Fruit fly (Drosophila melanogaster): ENCODE measurements around the gene wam.
A peak's percentile ranks its signal among the peaks of the same experiment; 100 is the strongest.

The wam gene

dm6 chr3R:23295360-23295772, 7.5 kb upstream of the wam start (continued):
- peak; percentile 15 for TF ChIP-seq Hr83 (GFP tag; optimal IDR thresholded peaks at IDR 0.05; ENCODE audit: poor library complexity, severe bottlenecking)

- TF ChIP-seq jim (GFP tag; optimal IDR thresholded peaks at IDR 0.05) (peak; percentile 72), Myc (optimal IDR thresholded peaks at IDR 0.05) (no peak), Hr83 (GFP tag; optimal IDR thresholded peaks at IDR 0.05; ENCODE audit: poor library complexity, severe bottlenecking) (peak; percentile 23), Vsx2 (GFP tag; optimal IDR thresholded peaks at IDR 0.05; ENCODE audit: partially characterized antibody) (peak; percentile 64), dsf (GFP tag; optimal IDR thresholded peaks at IDR 0.05; ENCODE audit: borderline replicate concordance) (no peak), rgr (GFP tag; optimal IDR thresholded peaks at IDR 0.05) (no peak), Abd-B (GFP tag; optimal IDR thresholded peaks at IDR 0.05) (no peak), foxo (GFP tag; optimal IDR thresholded peaks at IDR 0.05) (no peak), sv (GFP tag; optimal IDR thresholded peaks at IDR 0.05) (peak; percentile 37), dmrt93B (GFP tag; optimal IDR thresholded peaks at IDR 0.05) (no peak), CG9705 (GFP tag; optimal IDR thresholded peaks at IDR 0.05) (no peak), lola (GFP tag; optimal IDR thresholded peaks at IDR 0.05) (no peak), ey (GFP tag; optimal IDR thresholded peaks at IDR 0.05) (peak; percentile 9), Jra (GFP tag; optimal IDR thresholded peaks at IDR 0.05) (peak; percentile 2), usp (GFP tag; optimal IDR thresholded peaks at IDR 0.05) (no peak), CG32264 (GFP tag; optimal IDR thresholded peaks at IDR 0.05) (no peak), N (GFP tag; optimal IDR thresholded peaks at IDR 0.05) (peak; percentile 94), Rel (GFP tag; optimal IDR thresholded peaks at IDR 0.05) (peak; percentile 65), Rel (tag; optimal IDR thresholded peaks at IDR 0.05) (no peak), fru (GFP tag; optimal IDR thresholded peaks at IDR 0.05) (peak; percentile 42), Dif (GFP tag; optimal IDR thresholded peaks at IDR 0.05; ENCODE audit: partially characterized antibody) (peak; percentile 1), sage (GFP tag; optimal IDR thresholded peaks at IDR 0.05) (no peak), brk (GFP tag; optimal IDR thresholded peaks at IDR 0.05) (peak; percentile 55), Mio (GFP tag; optimal IDR thresholded peaks at IDR 0.05) (no peak), GATAd (GFP tag; optimal IDR thresholded peaks at IDR 0.05) (no peak), pan (optimal IDR thresholded peaks at IDR 0.05) (no peak), psq (GFP tag; optimal IDR thresholded peaks at IDR 0.05) (peak; percentile 2), Dfd (GFP tag; optimal IDR thresholded peaks at IDR 0.05) (no peak), h (GFP tag; optimal IDR thresholded peaks at IDR 0.05) (no peak), tai (GFP tag; optimal IDR thresholded peaks at IDR 0.05) (no peak), Hnf4 (GFP tag; optimal IDR thresholded peaks at IDR 0.05) (no peak), HLH106 (tag; optimal IDR thresholded peaks at IDR 0.05) (no peak), Sp1 (GFP tag; optimal IDR thresholded peaks at IDR 0.05) (peak; percentile 50), dl (GFP tag; optimal IDR thresholded peaks at IDR 0.05; ENCODE audit: insufficient read depth in 1 of 2, partially characterized antibody in 2 of 2) (peak in 1 of 2 experiments; percentile 17), woc (GFP tag; optimal IDR thresholded peaks at IDR 0.05) (no peak), br (GFP tag; optimal IDR thresholded peaks at IDR 0.05) (no peak), Hr78 (GFP tag; optimal IDR thresholded peaks at IDR 0.05) (no peak), CrebA (GFP tag; optimal IDR thresholded peaks at IDR 0.05; ENCODE audit: borderline replicate concordance) (no peak), OdsH (GFP tag; optimal IDR thresholded peaks at IDR 0.05) (peak; percentile 47)
These were observed 5.4 kb upstream of the wam start for dm6 chr3R:23293066-23293777.

dm6 chr3R:23292267-23292666, 4.4 kb upstream of the wam start:
- TF ChIP-seq Hr78 (GFP tag; optimal IDR thresholded peaks at IDR 0.05), result no peak
- no peak for TF ChIP-seq Vsx2 (GFP tag; optimal IDR thresholded peaks at IDR 0.05; ENCODE audit: partially characterized antibody)
- TF ChIP-seq N (GFP tag; optimal IDR thresholded peaks at IDR 0.05), result no peak
- no peak for TF ChIP-seq sage (GFP tag; optimal IDR thresholded peaks at IDR 0.05)
- no peak for TF ChIP-seq Mio (GFP tag; optimal IDR thresholded peaks at IDR 0.05)
- TF ChIP-seq usp (GFP tag; optimal IDR thresholded peaks at IDR 0.05), result no peak
- no peak for TF ChIP-seq lola (GFP tag; optimal IDR thresholded peaks at IDR 0.05)
- TF ChIP-seq GATAd (GFP tag; optimal IDR thresholded peaks at IDR 0.05), result no peak
- no peak for TF ChIP-seq Hr83 (GFP tag; optimal IDR thresholded peaks at IDR 0.05; ENCODE audit: poor library complexity, severe bottlenecking)
- TF ChIP-seq dl (GFP tag; optimal IDR thresholded peaks at IDR 0.05; ENCODE audit: insufficient read depth in 1 of 2, partially characterized antibody in 2 of 2), result no peak
- TF ChIP-seq tai (GFP tag; optimal IDR thresholded peaks at IDR 0.05), result no peak
- no peak for TF ChIP-seq pan (optimal IDR thresholded peaks at IDR 0.05)
- TF ChIP-seq Dfd (GFP tag; optimal IDR thresholded peaks at IDR 0.05), result no peak
- TF ChIP-seq br (GFP tag; optimal IDR thresholded peaks at IDR 0.05), result no peak
- no peak for TF ChIP-seq CG9705 (GFP tag; optimal IDR thresholded peaks at IDR 0.05)
- TF ChIP-seq ey (GFP tag; optimal IDR thresholded peaks at IDR 0.05), result no peak
- TF ChIP-seq Sp1 (GFP tag; optimal IDR thresholded peaks at IDR 0.05), result no peak
